Worm (Caenorhabditis elegans) whole organism, late embryonic: Measurements from ENCODE around the gene spat-1.
"Not testable (repeated sequence)": the region's sequence is repeated elsewhere in the genome, so short reads cannot be mapped to it uniquely, and the experiment has no call there.

Experiments
- C08G9.2 ChIP-seq: sonication (generic microtip); optimal IDR thresholded peaks from 2 replicates; lab custom pipeline; 2016; ENCODE audit warnings: mild to moderate bottlenecking, missing genetic modification characterization, moderate library complexity, missing compliant biosample characterization
- Y22D7AL.16 ChIP-seq: sonication (generic microtip); optimal IDR thresholded peaks from 2 replicates; lab custom pipeline; 2016; ENCODE audit warnings: missing genetic modification characterization, missing compliant biosample characterization
- ceh-14 ChIP-seq: sonication (generic microtip); optimal IDR thresholded peaks from 2 replicates; lab custom pipeline; 2016; ENCODE audit warnings: missing genotype, missing genetic modification characterization, missing compliant biosample characterization
- ceh-18 ChIP-seq: sonication (generic microtip); optimal IDR thresholded peaks from 2 replicates; lab custom pipeline; 2016; ENCODE audit warnings: missing genetic modification characterization, missing compliant biosample characterization
- ceh-2 ChIP-seq: sonication (generic microtip); optimal IDR thresholded peaks from 2 replicates; lab custom pipeline; 2016; ENCODE audit warnings: missing genotype, missing genetic modification characterization, missing compliant biosample characterization
- ceh-22 ChIP-seq: sonication (generic microtip); optimal IDR thresholded peaks from 2 replicates; lab custom pipeline; 2017; ENCODE audit warnings: missing biosample characterization, missing genetic modification characterization
- ceh-24 ChIP-seq: sonication (generic microtip); optimal IDR thresholded peaks from 2 replicates; lab custom pipeline; 2016; ENCODE audit warnings: mild to moderate bottlenecking, missing genetic modification characterization, missing compliant biosample characterization
- ceh-31 ChIP-seq: sonication (generic microtip); optimal IDR thresholded peaks from 2 replicates; lab custom pipeline; 2016; ENCODE audit warnings: missing genetic modification characterization, missing compliant biosample characterization
- ceh-34 ChIP-seq: sonication (generic microtip); optimal IDR thresholded peaks from 2 replicates; lab custom pipeline; 2016; ENCODE audit warnings: mild to moderate bottlenecking, missing genetic modification characterization, missing compliant biosample characterization
- ceh-45 ChIP-seq: fragments of 200-800 bp; sonication (Bioruptor generic); IDR thresholded peaks from 2 replicates; pipeline ENCODE4 v1.3.6; 2022; ENCODE audit warnings: missing genetic modification reagents, missing genetic modification characterization, missing compliant biosample characterization
- ceh-48 ChIP-seq: sonication (generic microtip); optimal IDR thresholded peaks from 2 replicates; lab custom pipeline; 2016; ENCODE audit warnings: missing genetic modification characterization, inconsistent platforms, missing compliant biosample characterization
- dve-1 ChIP-seq: sonication (generic microtip); optimal IDR thresholded peaks from 2 replicates; lab custom pipeline; 2017; ENCODE audit warnings: antibody characterized with exemption, mild to moderate bottlenecking, missing genetic modification characterization, missing compliant biosample characterization
- elt-2 ChIP-seq: sonication (generic microtip); optimal IDR thresholded peaks from 2 replicates; lab custom pipeline; 2016; ENCODE audit warnings: missing genetic modification reagents, missing genetic modification characterization, missing compliant biosample characterization
- ets-4 ChIP-seq: sonication (generic microtip); optimal IDR thresholded peaks from 2 replicates; lab custom pipeline; 2016; ENCODE audit warnings: missing genetic modification characterization, missing compliant biosample characterization
- fax-1 ChIP-seq: sonication (generic microtip); optimal IDR thresholded peaks from 2 replicates; lab custom pipeline; 2016; ENCODE audit warnings: missing genotype, missing genetic modification characterization, missing compliant biosample characterization
- fkh-10 ChIP-seq: fragments of 150-350 bp; optimal IDR thresholded peaks from 2 replicates; lab custom pipeline; 2014; ENCODE audit warnings: missing biosample characterization, missing genetic modification reagents, missing genetic modification characterization
- hlh-8 ChIP-seq: sonication (generic microtip); optimal IDR thresholded peaks from 2 replicates; lab custom pipeline; 2016; ENCODE audit warnings: missing genotype, missing genetic modification characterization, missing compliant biosample characterization
- lin-11 ChIP-seq: fragments of 200-800 bp; sonication (Bioruptor generic); optimal IDR thresholded peaks from 2 replicates; lab custom pipeline; 2018; ENCODE audit warnings: mild to moderate bottlenecking, missing genetic modification characterization, missing compliant biosample characterization
- madf-2 ChIP-seq: sonication (generic microtip); optimal IDR thresholded peaks from 2 replicates; lab custom pipeline; 2017; ENCODE audit warnings: missing genetic modification characterization, missing compliant biosample characterization
- nfya-1 ChIP-seq: sonication (generic microtip); optimal IDR thresholded peaks from 2 replicates; lab custom pipeline; 2017; ENCODE audit warnings: missing genetic modification characterization, mild to moderate bottlenecking, missing compliant biosample characterization, antibody characterized with exemption, moderate library complexity
- pat-9 ChIP-seq: fragments of 200-800 bp; sonication (Bioruptor generic); optimal IDR thresholded peaks from 2 replicates; lab custom pipeline; 2018; ENCODE audit warnings: mild to moderate bottlenecking, missing genetic modification characterization, moderate library complexity, missing compliant biosample characterization
- pha-2 ChIP-seq: sonication (generic microtip); optimal IDR thresholded peaks from 2 replicates; lab custom pipeline; 2017; ENCODE audit warnings: mild to moderate bottlenecking, missing genetic modification characterization, missing compliant biosample characterization
- pha-4 ChIP-seq: fragments of 150-350 bp; optimal IDR thresholded peaks from 2 replicates; lab custom pipeline; 2018; ENCODE audit warnings: missing biosample characterization, missing genetic modification reagents, missing genetic modification characterization
- pqm-1 ChIP-seq: sonication (generic microtip); optimal IDR thresholded peaks from 2 replicates; lab custom pipeline; 2016; ENCODE audit warnings: missing genetic modification characterization, missing compliant biosample characterization
- ref-2 ChIP-seq: sonication (generic microtip); optimal IDR thresholded peaks from 2 replicates; lab custom pipeline; 2016; ENCODE audit warnings: missing genetic modification characterization, missing compliant biosample characterization
- rnt-1 ChIP-seq: sonication (generic microtip); optimal IDR thresholded peaks from 2 replicates; lab custom pipeline; 2016; ENCODE audit warnings: missing genetic modification characterization, missing compliant biosample characterization
- sox-2 ChIP-seq: fragments of 200-800 bp; sonication (Bioruptor generic); IDR thresholded peaks from 2 replicates; pipeline ENCODE4 v1.3.6; 2022; ENCODE audit warnings: missing genetic modification reagents, missing genetic modification characterization, missing compliant biosample characterization
- tbx-2 ChIP-seq: sonication (generic microtip); optimal IDR thresholded peaks from 2 replicates; lab custom pipeline; 2016; ENCODE audit warnings: missing genetic modification characterization, missing compliant biosample characterization
- tbx-7 ChIP-seq: sonication (generic microtip); optimal IDR thresholded peaks from 2 replicates; lab custom pipeline; 2016; ENCODE audit warnings: missing genotype, missing genetic modification characterization, missing compliant biosample characterization
- unc-3 ChIP-seq, 2 experiments: fragments of 200-800 bp in 1 of 2; sonication (Bioruptor generic) in 1 of 2; sonication (generic microtip) in 1 of 2; conservative IDR thresholded peaks in 1 of 2; optimal IDR thresholded peaks in 1 of 2; 2 replicates each; pipeline versions ENCODE4 v1.3.6 to Lab custom; 2016 to 2022; ENCODE audit warnings: missing compliant biosample characterization in 2 of 2, missing genetic modification characterization in 2 of 2, missing genetic modification reagents in 1 of 2
- unc-42 ChIP-seq: sonication (generic microtip); optimal IDR thresholded peaks from 2 replicates; lab custom pipeline; 2016; ENCODE audit warnings: missing genotype, missing genetic modification characterization, missing compliant biosample characterization
- unc-86 ChIP-seq: sonication (generic microtip); optimal IDR thresholded peaks from 2 replicates; lab custom pipeline; 2016; ENCODE audit warnings: missing genetic modification characterization, missing compliant biosample characterization
- zip-5 ChIP-seq: sonication (generic microtip); optimal IDR thresholded peaks from 2 replicates; lab custom pipeline; 2016; ENCODE audit warnings: missing genetic modification characterization, missing compliant biosample characterization
- ztf-16 ChIP-seq: sonication (generic microtip); optimal IDR thresholded peaks from 2 replicates; lab custom pipeline; 2017; ENCODE audit warnings: missing genetic modification characterization, missing compliant biosample characterization

spat-1 gene

ce11 chrII:14555019-14555418 lies 26.5 kb downstream of the spat-1 start:
- TF ChIP-seq fkh-10 (GFP tag; lab: Kevin White, UChicago) (no peak), ceh-24 (tag; lab: Kevin White, UChicago) (no peak), pha-4 (tag; lab: Kevin White, UChicago) (no peak), pat-9 (tag; lab: Kevin White, UChicago) (no peak), ceh-22 (tag; lab: Kevin White, UChicago) (no peak), ceh-34 (tag; lab: Kevin White, UChicago) (no peak), lin-11 (tag; lab: Kevin White, UChicago) (no peak), ets-4 (tag; lab: Kevin White, UChicago) (no peak)

DNA sequence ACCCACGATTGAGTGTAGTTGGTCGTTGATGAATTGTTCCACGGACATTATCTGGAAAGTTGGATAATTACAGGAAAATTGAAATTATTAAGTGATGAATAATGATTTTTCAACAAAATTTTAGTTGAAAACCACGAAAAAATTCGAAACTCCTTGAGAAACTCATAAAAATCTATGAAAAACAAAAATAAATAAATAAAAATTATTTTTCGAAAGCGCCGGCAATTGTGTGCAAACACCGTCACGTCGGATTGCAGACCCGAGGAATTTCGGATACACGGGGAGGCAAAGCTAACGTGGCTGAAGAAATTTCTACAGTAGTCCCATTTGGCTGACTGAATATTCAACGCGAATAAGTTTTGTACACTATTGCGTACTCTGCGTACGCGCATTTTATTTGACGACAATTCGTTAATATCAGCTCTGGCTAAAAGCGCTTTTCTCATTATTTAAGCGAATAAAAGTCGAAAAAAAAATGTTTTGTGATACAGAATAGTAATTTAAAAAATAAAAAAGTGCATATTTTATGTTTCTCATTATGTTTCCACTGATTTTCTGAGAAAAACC lies 33.1 kb downstream of the spat-1 start, which contains the start of gene mog-4:
TSS of gene mog-4 (minus strand) at position 51 of the 567 bp plus-strand sequence.
- TF ChIP-seq ceh-31 (peak; percentile 91), zip-5 (peak; percentile 41), ztf-16 (tag; lab: Kevin White, UChicago) (peak; percentile 60), pha-2 (tag; lab: Kevin White, UChicago) (peak; percentile 15), ceh-45 (GFP tag; lab: Robert Waterston, UW) (peak; percentile 69; the same call in 1 of the 2 replicates), hlh-8 (tag; lab: Kevin White, UChicago) (peak; percentile 78), madf-2 (tag; lab: Kevin White, UChicago) (peak; percentile 50), unc-42 (peak; percentile 89), ceh-2 (tag; lab: Kevin White, UChicago) (peak; percentile 65), ceh-34 (tag; lab: Kevin White, UChicago) (peak; percentile 76), Y22D7AL.16 (peak; percentile 9), ceh-18 (tag; lab: Kevin White, UChicago) (peak; percentile 85), unc-86 (tag; lab: Kevin White, UChicago) (peak; percentile 54), fax-1 (tag; lab: Kevin White, UChicago) (peak; percentile 47), sox-2 (GFP tag; lab: Robert Waterston, UW) (peak; percentile 13), ref-2 (tag; lab: Kevin White, UChicago) (peak; percentile 60), tbx-7 (tag; lab: Kevin White, UChicago) (peak; percentile 67), nfya-1 (peak; percentile 72), rnt-1 (peak; percentile 57), ets-4 (tag; lab: Kevin White, UChicago) (peak; percentile 80), elt-2 (tag; lab: Kevin White, UChicago) (peak; percentile 60), C08G9.2 (peak; percentile 89), ceh-14 (tag; lab: Kevin White, UChicago) (peak; percentile 82), tbx-2 (peak; percentile 74), dve-1 (tag; lab: Kevin White, UChicago) (peak; percentile 5), unc-3 (GFP tag; conservative IDR thresholded peaks at IDR 0.05; lab: Robert Waterston, UW) (peak; percentile 62; the same call in 1 of the 2 replicates), pqm-1 (tag; lab: Kevin White, UChicago) (peak; percentile 86)
- not testable (repeated sequence) for TF ChIP-seq unc-3 (tag; optimal IDR thresholded peaks at IDR 0.05; lab: Kevin White, UChicago)
- TF ChIP-seq, all 69 proteins: peak for 27; not testable (repeated sequence) for 42

- peak; percentile 7 for TF ChIP-seq unc-42
- TF ChIP-seq, all 69 proteins: peak for 1; not testable (repeated sequence) for 68
Observed at ce11 chrII:14563766-14564370, 35.3 kb downstream of the spat-1 start.

DNA sequence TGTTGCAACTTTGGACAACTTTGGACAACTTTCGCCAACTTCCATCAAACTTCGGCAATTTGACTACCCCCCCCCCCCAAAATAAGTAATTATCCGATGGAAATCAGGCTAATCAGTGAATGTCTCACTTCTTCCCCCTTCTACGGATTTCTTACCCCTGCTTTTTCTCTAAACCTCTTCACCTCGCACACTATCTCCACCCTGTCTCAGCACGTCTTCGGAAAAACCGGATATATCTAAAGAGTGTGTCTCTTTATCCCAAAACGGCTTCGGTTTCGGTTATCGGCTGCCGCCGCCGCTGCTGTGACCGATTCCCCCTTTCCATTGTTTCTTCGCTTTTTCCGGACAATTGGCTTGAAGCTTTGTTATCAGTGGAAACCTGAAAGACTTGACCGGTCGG lies 39.3 kb downstream of the spat-1 start:
- peak; percentile 10 for TF ChIP-seq ref-2 (tag; lab: Kevin White, UChicago)
- TF ChIP-seq ceh-48 (tag; lab: Kevin White, UChicago): no peak
